Worm (Caenorhabditis elegans) whole organism, L2 larva: ENCODE results near the gene nlp-71.

Source experiments
- C34F6.9 ChIP-seq: fragments of 150-350 bp; optimal IDR thresholded peaks from 2 replicates; lab custom pipeline; 2014; ENCODE audit warnings: missing biosample characterization, missing genetic modification characterization
- F13H6.1 ChIP-seq: sonication (generic microtip); optimal IDR thresholded peaks from 2 replicates; lab custom pipeline; 2016; ENCODE audit warnings: missing genetic modification characterization, missing compliant biosample characterization
- R02D3.7 ChIP-seq: fragments of 150-350 bp; optimal IDR thresholded peaks from 2 replicates; lab custom pipeline; 2014; ENCODE audit warnings: missing biosample characterization, missing genetic modification characterization
- Y55F3AM.14 ChIP-seq: fragments of 200-800 bp; sonication (Bioruptor generic); optimal IDR thresholded peaks from 2 replicates; lab custom pipeline; 2018; ENCODE audit warnings: mild to moderate bottlenecking, missing genetic modification characterization, missing compliant biosample characterization
- ZK546.5 ChIP-seq: sonication (generic microtip); optimal IDR thresholded peaks from 2 replicates; lab custom pipeline; 2017; ENCODE audit warnings: missing biosample characterization, missing genetic modification characterization
- alr-1 ChIP-seq: fragments of 150-350 bp; optimal IDR thresholded peaks from 2 replicates; lab custom pipeline; 2014; ENCODE audit warnings: missing biosample characterization, missing genetic modification characterization
- aly-2 ChIP-seq: fragments of 150-350 bp; optimal IDR thresholded peaks from 2 replicates; lab custom pipeline; 2014; ENCODE audit warnings: missing biosample characterization, missing genetic modification characterization
- ama-1 ChIP-seq: fragments of 150-350 bp; optimal IDR thresholded peaks from 2 replicates; lab custom pipeline; 2018; ENCODE audit warnings: inconsistent platforms
- blmp-1 ChIP-seq: sonication (generic microtip); optimal IDR thresholded peaks from 2 replicates; lab custom pipeline; 2017; ENCODE audit warnings: missing genetic modification characterization, mild to moderate bottlenecking, missing compliant biosample characterization, antibody characterized with exemption, moderate library complexity; ENCODE audit not compliant: insufficient read depth
- ceh-16 ChIP-seq: fragments of 150-350 bp; optimal IDR thresholded peaks from 2 replicates; lab custom pipeline; 2014; ENCODE audit warnings: missing biosample characterization, missing genetic modification characterization
- ceh-82 ChIP-seq: fragments of 150-350 bp; optimal IDR thresholded peaks from 2 replicates; lab custom pipeline; 2014; ENCODE audit warnings: missing biosample characterization, missing genetic modification characterization
- crh-2 ChIP-seq: sonication (generic microtip); optimal IDR thresholded peaks from 2 replicates; lab custom pipeline; 2017; ENCODE audit warnings: missing biosample characterization, missing genetic modification characterization
- dmd-4 ChIP-seq: sonication (generic microtip); optimal IDR thresholded peaks from 2 replicates; lab custom pipeline; 2017; ENCODE audit warnings: missing biosample characterization, missing genetic modification characterization
- egl-27 ChIP-seq: sonication (generic microtip); optimal IDR thresholded peaks from 3 replicates; lab custom pipeline; 2017; ENCODE audit warnings: missing biosample characterization, missing genetic modification reagents, missing genetic modification characterization
- elt-1 ChIP-seq: fragments of 150-350 bp; optimal IDR thresholded peaks from 2 replicates; lab custom pipeline; 2014; ENCODE audit warnings: missing biosample characterization, missing genetic modification characterization
- elt-3 ChIP-seq: sonication (generic microtip); optimal IDR thresholded peaks from 2 replicates; lab custom pipeline; 2017; ENCODE audit warnings: missing biosample characterization, missing genetic modification characterization
- fos-1 ChIP-seq: fragments of 150-350 bp; optimal IDR thresholded peaks from 2 replicates; lab custom pipeline; 2014; ENCODE audit warnings: missing biosample characterization, missing genetic modification characterization
- gmeb-1 ChIP-seq: fragments of 150-350 bp; optimal IDR thresholded peaks from 2 replicates; lab custom pipeline; 2014; ENCODE audit warnings: missing biosample characterization, missing genetic modification characterization
- lin-11 ChIP-seq: fragments of 150-350 bp; sonication (generic microtip); optimal IDR thresholded peaks from 2 replicates; lab custom pipeline; 2014; ENCODE audit warnings: missing biosample characterization, missing genetic modification characterization, inconsistent platforms, mixed read lengths
- lin-13 ChIP-seq: fragments of 150-350 bp; optimal IDR thresholded peaks from 2 replicates; lab custom pipeline; 2014; ENCODE audit warnings: missing biosample characterization, missing genetic modification reagents, missing genetic modification characterization
- lin-39 ChIP-seq: fragments of 150-350 bp; optimal IDR thresholded peaks from 2 replicates; lab custom pipeline; 2014; ENCODE audit warnings: missing biosample characterization, missing genetic modification reagents, missing genetic modification characterization
- lsy-2 ChIP-seq, 2 experiments: fragments of 150-350 bp in 1 of 2; sonication (generic microtip) in 1 of 2; optimal IDR thresholded peaks; 2 replicates each; lab custom pipeline; 2014 to 2017; ENCODE audit warnings: missing biosample characterization in 2 of 2, missing genetic modification characterization in 2 of 2
- mab-5 ChIP-seq: fragments of 150-350 bp; optimal IDR thresholded peaks from 2 replicates; lab custom pipeline; 2014; ENCODE audit warnings: missing biosample characterization, missing genetic modification characterization
- mbf-1 ChIP-seq: sonication (generic microtip); optimal IDR thresholded peaks from 2 replicates; lab custom pipeline; 2017; ENCODE audit warnings: missing biosample characterization, missing genetic modification characterization
- mdl-1 ChIP-seq, 2 experiments: fragments of 150-350 bp in 1 of 2; sonication (generic microtip) in 1 of 2; optimal IDR thresholded peaks; 2 replicates each; lab custom pipeline; 2017; ENCODE audit warnings: missing biosample characterization in 2 of 2, missing genetic modification characterization in 2 of 2
- nhr-10 ChIP-seq: sonication (generic microtip); optimal IDR thresholded peaks from 2 replicates; lab custom pipeline; 2017; ENCODE audit warnings: missing biosample characterization, missing genetic modification characterization
- nhr-11 ChIP-seq: fragments of 150-350 bp; optimal IDR thresholded peaks from 2 replicates; lab custom pipeline; 2014; ENCODE audit warnings: missing biosample characterization, missing genetic modification characterization
- nhr-12 ChIP-seq: fragments of 150-350 bp; optimal IDR thresholded peaks from 2 replicates; lab custom pipeline; 2014; ENCODE audit warnings: missing biosample characterization, missing genetic modification characterization
- nhr-129 ChIP-seq: fragments of 150-350 bp; optimal IDR thresholded peaks from 2 replicates; lab custom pipeline; 2014; ENCODE audit warnings: missing biosample characterization, missing genetic modification characterization
- nhr-21 ChIP-seq: fragments of 150-350 bp; optimal IDR thresholded peaks from 2 replicates; lab custom pipeline; 2014; ENCODE audit warnings: missing biosample characterization, missing genetic modification characterization
- nhr-23 ChIP-seq: fragments of 150-350 bp; optimal IDR thresholded peaks from 2 replicates; lab custom pipeline; 2014; ENCODE audit warnings: missing biosample characterization, missing genetic modification reagents, missing genetic modification characterization
- nhr-237 ChIP-seq: fragments of 150-350 bp; optimal IDR thresholded peaks from 2 replicates; lab custom pipeline; 2014; ENCODE audit warnings: missing biosample characterization, missing genetic modification characterization
- nhr-25 ChIP-seq: fragments of 150-350 bp; sonication (generic microtip); optimal IDR thresholded peaks from 3 replicates; lab custom pipeline; 2014; ENCODE audit warnings: missing biosample characterization, missing genetic modification characterization
- nhr-6 ChIP-seq: fragments of 150-350 bp; optimal IDR thresholded peaks from 2 replicates; lab custom pipeline; 2014; ENCODE audit warnings: missing biosample characterization, missing genetic modification characterization
- nhr-77 ChIP-seq: fragments of 150-350 bp; optimal IDR thresholded peaks from 2 replicates; lab custom pipeline; 2014; ENCODE audit warnings: missing biosample characterization, missing genetic modification characterization
- peb-1 ChIP-seq: fragments of 150-350 bp; optimal IDR thresholded peaks from 2 replicates; lab custom pipeline; 2014; ENCODE audit warnings: missing biosample characterization, missing genetic modification characterization
- sem-4 ChIP-seq: fragments of 150-350 bp; optimal IDR thresholded peaks from 2 replicates; lab custom pipeline; 2014; ENCODE audit warnings: missing biosample characterization, missing genetic modification reagents, missing genetic modification characterization
- skn-1 ChIP-seq: sonication (generic microtip); optimal IDR thresholded peaks from 2 replicates; lab custom pipeline; 2017; ENCODE audit warnings: missing biosample characterization, missing genetic modification characterization
- sma-3 ChIP-seq: sonication (generic microtip); optimal IDR thresholded peaks from 2 replicates; lab custom pipeline; 2016; ENCODE audit warnings: missing genetic modification reagents, missing genetic modification characterization, missing compliant biosample characterization
- snpc-4 ChIP-seq: fragments of 150-350 bp; optimal IDR thresholded peaks from 2 replicates; lab custom pipeline; 2014; ENCODE audit warnings: missing biosample characterization, missing genetic modification characterization
- unc-39 ChIP-seq: fragments of 150-350 bp; optimal IDR thresholded peaks from 2 replicates; lab custom pipeline; 2014; ENCODE audit warnings: missing biosample characterization, missing genetic modification characterization
- unc-55 ChIP-seq: fragments of 150-350 bp; sonication (generic microtip); optimal IDR thresholded peaks from 3 replicates; lab custom pipeline; 2014; ENCODE audit warnings: missing biosample characterization, missing genetic modification reagents, missing genetic modification characterization
- unc-62 ChIP-seq: fragments of 150-350 bp; optimal IDR thresholded peaks from 2 replicates; lab custom pipeline; 2014; ENCODE audit warnings: missing biosample characterization, missing genetic modification reagents, missing genetic modification characterization
- zag-1 ChIP-seq: fragments of 150-350 bp; optimal IDR thresholded peaks from 2 replicates; lab custom pipeline; 2014; ENCODE audit warnings: missing biosample characterization, missing genetic modification characterization
- ztf-1 ChIP-seq: fragments of 200-800 bp; sonication (Bioruptor generic); conservative IDR thresholded peaks from 2 replicates; pipeline ENCODE4 v1.3.6; 2022; ENCODE audit warnings: missing genetic modification characterization, missing compliant biosample characterization
- ztf-11 ChIP-seq: sonication (generic microtip); optimal IDR thresholded peaks from 2 replicates; lab custom pipeline; 2017; ENCODE audit warnings: missing biosample characterization, missing genetic modification characterization
- ztf-4 ChIP-seq: fragments of 150-350 bp; optimal IDR thresholded peaks from 2 replicates; lab custom pipeline; 2014; ENCODE audit warnings: missing biosample characterization, missing genetic modification characterization

nlp-71 gene

DNA sequence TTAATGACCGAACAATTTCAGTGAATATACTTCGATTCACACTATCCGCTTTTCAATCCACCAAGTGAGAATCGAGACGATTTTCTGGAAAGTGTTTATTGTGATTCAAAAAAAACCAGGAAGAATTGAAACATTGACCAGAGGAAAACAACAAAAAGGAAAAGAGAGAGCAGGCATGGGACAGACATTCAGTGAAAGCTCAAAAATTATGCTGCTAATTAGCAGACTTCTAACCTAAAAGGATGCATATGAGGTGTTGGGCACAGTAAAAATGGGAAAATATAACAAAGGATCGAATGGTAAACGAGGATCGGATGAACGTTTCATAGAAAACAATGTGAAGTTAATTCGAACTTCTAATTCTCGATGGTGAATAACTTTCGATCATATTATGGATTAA is 4.2 kb upstream of the nlp-71 start:
- TF ChIP-seq ztf-1 (no peak), nhr-129 (tag; lab: Kevin White, UChicago) (no peak), sma-3 (GFP tag; lab: Kevin White, UChicago) (no peak), nhr-21 (tag; lab: Kevin White, UChicago) (no peak), ZK546.5 (tag; lab: Kevin White, UChicago) (no peak), lin-11 (no peak), elt-1 (tag; lab: Kevin White, UChicago) (no peak), ceh-82 (tag; lab: Kevin White, UChicago) (no peak), snpc-4 (tag; lab: Kevin White, UChicago) (no peak), nhr-25 (no peak), blmp-1 (no peak), mab-5 (tag; lab: Kevin White, UChicago) (no peak), unc-55 (GFP tag; lab: Kevin White, UChicago) (no peak)

DNA sequence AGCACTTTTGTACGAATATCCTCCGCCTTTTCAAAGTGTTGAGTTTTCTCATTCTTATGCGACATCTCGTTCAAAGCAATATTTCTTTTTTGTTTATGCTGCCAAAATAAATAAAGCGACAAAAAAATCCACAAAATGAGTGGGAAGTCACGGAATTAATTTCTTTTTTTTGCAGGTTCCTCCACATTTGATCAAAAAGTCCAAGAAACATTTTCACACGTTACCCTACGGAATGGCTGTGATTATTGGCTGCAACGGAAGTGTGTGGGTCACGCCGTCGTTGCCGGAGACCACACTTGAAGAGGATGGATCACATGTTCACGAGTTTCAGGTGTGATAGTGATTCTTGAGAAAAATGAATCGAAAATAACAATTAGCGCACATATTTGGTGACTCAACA is 3.2 kb upstream of the nlp-71 start, which contains the start of gene Y73B6BL.22:
TSS of gene Y73B6BL.22 (minus strand) at position 101 of the 400 bp plus-strand sequence.
- TF ChIP-seq crh-2 (tag; lab: Kevin White, UChicago) (no peak), ztf-4 (tag; lab: Kevin White, UChicago) (no peak), zag-1 (no peak), R02D3.7 (no peak), ztf-1 (no peak), nhr-23 (tag; lab: Kevin White, UChicago) (no peak), unc-62 (GFP tag; lab: Kevin White, UChicago) (no peak), nhr-129 (tag; lab: Kevin White, UChicago) (no peak), dmd-4 (tag; lab: Kevin White, UChicago) (no peak), unc-55 (GFP tag; lab: Kevin White, UChicago) (no peak)

DNA sequence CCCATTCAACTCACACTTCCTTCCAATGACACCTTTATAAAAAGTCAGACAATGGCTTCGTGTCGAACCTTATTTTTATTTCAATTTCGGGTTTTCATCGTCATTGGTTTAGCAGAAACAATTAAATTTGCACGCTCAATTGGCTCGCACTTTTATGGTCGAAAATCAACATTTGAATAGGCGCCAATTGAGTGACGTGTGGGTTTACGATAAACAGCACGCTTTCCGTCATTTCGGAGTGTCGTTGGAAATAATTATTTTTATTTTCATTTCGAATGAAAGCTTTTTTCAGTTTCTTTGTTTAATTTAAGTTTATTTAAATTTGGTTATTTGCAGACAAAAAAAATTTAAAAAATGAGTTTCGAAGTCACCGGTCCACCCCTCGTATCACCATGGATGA is 1.8 kb upstream of the nlp-71 start, which contains the start of gene exos-2:
TSS of gene exos-2 (plus strand) at position 330 of the 400 bp plus-strand sequence.
- TF ChIP-seq Y55F3AM.14 (GFP tag; lab: Kevin White, UChicago) (no peak), C34F6.9 (tag; lab: Kevin White, UChicago) (peak; percentile 60), aly-2 (no peak), gmeb-1 (tag; lab: Kevin White, UChicago) (peak; percentile 96), ztf-1 (no peak), unc-62 (GFP tag; lab: Kevin White, UChicago) (no peak), nhr-11 (tag; lab: Kevin White, UChicago) (no peak), ama-1 (no peak), nhr-25 (no peak), skn-1 (tag; lab: Kevin White, UChicago) (no peak), peb-1 (tag; lab: Kevin White, UChicago) (no peak), blmp-1 (no peak), ceh-82 (tag; lab: Kevin White, UChicago) (no peak), ztf-11 (no peak), sma-3 (GFP tag; lab: Kevin White, UChicago) (peak; percentile 29), mbf-1 (tag; lab: Kevin White, UChicago) (no peak), ceh-16 (no peak), nhr-237 (tag; lab: Kevin White, UChicago) (no peak), R02D3.7 (peak; percentile 99), ZK546.5 (tag; lab: Kevin White, UChicago) (peak; percentile 14), nhr-10 (tag; lab: Kevin White, UChicago) (no peak), elt-3 (tag; lab: Kevin White, UChicago) (no peak), mab-5 (tag; lab: Kevin White, UChicago) (no peak), lsy-2 (tag; optimal IDR thresholded peaks at IDR 0.05; lab: Kevin White, UChicago) (no peak), nhr-12 (tag; lab: Kevin White, UChicago) (no peak), zag-1 (no peak), nhr-6 (tag; lab: Kevin White, UChicago) (peak; percentile 37), lin-39 (tag; lab: Kevin White, UChicago) (no peak), ztf-4 (tag; lab: Kevin White, UChicago) (no peak), sem-4 (no peak), dmd-4 (tag; lab: Kevin White, UChicago) (no peak), crh-2 (tag; lab: Kevin White, UChicago) (peak; percentile 61), nhr-129 (tag; lab: Kevin White, UChicago) (peak; percentile 73), F13H6.1 (tag; lab: Kevin White, UChicago) (peak; percentile 2), alr-1 (tag; lab: Kevin White, UChicago) (no peak), unc-39 (tag; lab: Kevin White, UChicago) (no peak), fos-1 (tag; lab: Kevin White, UChicago) (no peak), egl-27 (no peak), unc-55 (GFP tag; lab: Kevin White, UChicago) (peak; percentile 83), lin-11 (peak; percentile 1), elt-1 (tag; lab: Kevin White, UChicago) (no peak), mdl-1 (tag; optimal IDR thresholded peaks at IDR 0.05; lab: Kevin White, UChicago) (no peak), nhr-23 (tag; lab: Kevin White, UChicago) (no peak), nhr-21 (tag; lab: Kevin White, UChicago) (peak; percentile 39), lin-13 (no peak), nhr-77 (no peak)
